Worm (Caenorhabditis elegans): ENCODE measurements around the gene F35D11.3.

F35D11.3 gene

DNA sequence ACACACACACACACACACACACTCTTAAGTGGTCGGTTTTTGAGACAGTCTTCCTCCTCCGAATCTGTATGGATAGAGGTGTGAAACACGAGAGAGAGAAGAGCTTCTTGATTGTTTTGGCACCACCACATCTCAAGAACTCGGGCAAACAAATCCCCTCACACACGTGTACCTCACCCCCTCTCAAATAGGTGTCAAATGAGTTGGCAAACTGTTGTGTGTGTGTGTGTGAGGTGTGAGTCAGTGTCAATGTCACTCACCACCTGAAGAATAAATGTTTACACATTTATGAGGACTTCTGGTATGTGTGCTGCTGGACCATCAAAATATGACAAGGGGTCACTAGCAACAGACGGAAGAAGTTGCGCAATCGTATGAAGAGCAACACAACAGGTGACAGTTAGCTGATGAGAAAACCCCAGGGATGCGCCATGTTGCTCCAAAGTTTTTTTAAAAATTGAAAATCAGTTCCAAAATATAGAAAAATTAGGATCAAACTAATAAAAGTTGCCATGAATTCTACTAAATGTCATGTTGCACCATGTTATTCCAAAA is 28.2 kb upstream of the F35D11.3 start:
- no peak for TF ChIP-seq ceh-19 (GFP tag; optimal IDR thresholded peaks at IDR 0.05)
- TF ChIP-seq tbx-2 (tag; optimal IDR thresholded peaks at IDR 0.05), result peak; percentile 32
- TF ChIP-seq ceh-9 (tag; optimal IDR thresholded peaks at IDR 0.05), result no peak
- TF ChIP-seq pat-9 (tag; optimal IDR thresholded peaks at IDR 0.05), result no peak
- peak; percentile 42 for TF ChIP-seq ceh-22 (tag; optimal IDR thresholded peaks at IDR 0.05)
- no peak for TF ChIP-seq ceh-48 (tag; optimal IDR thresholded peaks at IDR 0.05)
- no peak for TF ChIP-seq rnt-1 (tag; optimal IDR thresholded peaks at IDR 0.05)
- no peak for TF ChIP-seq pros-1 (tag; optimal IDR thresholded peaks at IDR 0.05)
- peak; percentile 4 for TF ChIP-seq nfya-1 (tag; optimal IDR thresholded peaks at IDR 0.05)
- TF ChIP-seq K02D7.2 (tag; optimal IDR thresholded peaks at IDR 0.05), result no peak
- TF ChIP-seq zip-5 (tag; optimal IDR thresholded peaks at IDR 0.05), result no peak
- TF ChIP-seq ceh-6 (GFP tag; optimal IDR thresholded peaks at IDR 0.05), result no peak
- TF ChIP-seq nhr-232 (tag; optimal IDR thresholded peaks at IDR 0.05), result no peak
- no peak for TF ChIP-seq ceh-24 (tag; optimal IDR thresholded peaks at IDR 0.05)

DNA sequence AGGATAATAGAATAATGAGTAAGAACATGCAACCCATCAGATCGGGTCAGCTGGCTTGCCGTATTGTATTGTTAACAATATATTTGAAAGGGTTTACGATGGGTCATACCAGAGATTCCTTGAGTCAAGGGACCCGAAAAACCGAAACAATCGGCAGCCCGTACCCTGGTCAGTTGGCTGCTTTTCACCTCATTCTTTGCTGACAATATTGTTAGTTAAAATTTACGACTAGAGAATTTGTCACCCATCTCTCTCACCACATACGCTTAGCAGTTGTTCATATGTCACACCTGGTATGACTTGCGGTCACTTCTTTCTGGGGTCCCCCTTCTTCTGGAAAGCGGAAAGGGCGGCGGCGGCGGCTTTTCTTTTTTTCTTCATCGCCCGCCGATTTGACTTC is 27.1 kb upstream of the F35D11.3 start:
- TF ChIP-seq elt-4 (tag; optimal IDR thresholded peaks at IDR 0.05) (no peak), K09A11.1 (tag; optimal IDR thresholded peaks at IDR 0.05; ENCODE audit: insufficient read depth) (no peak), eyg-1 (tag; optimal IDR thresholded peaks at IDR 0.05) (no peak), unc-55 (GFP tag; optimal IDR thresholded peaks at IDR 0.05) (peak; percentile 30), nhr-11 (tag; optimal IDR thresholded peaks at IDR 0.05) (no peak)

- TF ChIP-seq unc-55 (GFP tag; optimal IDR thresholded peaks at IDR 0.05) (peak; percentile 3), ceh-19 (GFP tag; optimal IDR thresholded peaks at IDR 0.05) (no peak), ama-1 (optimal IDR thresholded peaks at IDR 0.05) (peak; percentile 16)
Measured at ce11 chrII:4583203-4583912, 24.8 kb upstream of the F35D11.3 start.

- TF ChIP-seq zip-5 (tag; optimal IDR thresholded peaks at IDR 0.05) (no peak), lim-6 (tag; optimal IDR thresholded peaks at IDR 0.05) (no peak), odd-2 (tag; optimal IDR thresholded peaks at IDR 0.05) (no peak), sox-2 (GFP tag; IDR thresholded peaks at IDR 0.05) (no peak), fax-1 (tag; optimal IDR thresholded peaks at IDR 0.05) (no peak), ceh-9 (tag; optimal IDR thresholded peaks at IDR 0.05) (no peak), fkh-6 (tag; optimal IDR thresholded peaks at IDR 0.05) (no peak), ceh-30 (tag; optimal IDR thresholded peaks at IDR 0.05) (no peak), elt-4 (tag; optimal IDR thresholded peaks at IDR 0.05) (no peak), fkh-10 (GFP tag; optimal IDR thresholded peaks at IDR 0.05) (no peak), pag-3 (tag; optimal IDR thresholded peaks at IDR 0.05; ENCODE audit: borderline replicate concordance) (no peak), C08G9.2 (tag; optimal IDR thresholded peaks at IDR 0.05) (no peak), tbx-7 (tag; optimal IDR thresholded peaks at IDR 0.05) (no peak), ceh-24 (tag; optimal IDR thresholded peaks at IDR 0.05) (no peak), ceh-34 (tag; optimal IDR thresholded peaks at IDR 0.05) (no peak), pros-1 (tag; optimal IDR thresholded peaks at IDR 0.05) (no peak), ceh-31 (tag; optimal IDR thresholded peaks at IDR 0.05) (peak; percentile 46), unc-42 (tag; optimal IDR thresholded peaks at IDR 0.05) (peak; percentile 97), elt-2 (tag; optimal IDR thresholded peaks at IDR 0.05) (peak; percentile 90)
Measured at ce11 chrII:4584313-4584712, 23.9 kb upstream of the F35D11.3 start.

- TF ChIP-seq sdc-2 (tag; optimal IDR thresholded peaks at IDR 0.05) (no peak), dmd-4 (tag; optimal IDR thresholded peaks at IDR 0.05; ENCODE audit: borderline replicate concordance) (no peak), nhr-232 (tag; optimal IDR thresholded peaks at IDR 0.05) (no peak), hlh-8 (tag; optimal IDR thresholded peaks at IDR 0.05) (no peak), ceh-2 (tag; optimal IDR thresholded peaks at IDR 0.05) (no peak), ceh-22 (tag; optimal IDR thresholded peaks at IDR 0.05) (no peak), ceh-6 (GFP tag; optimal IDR thresholded peaks at IDR 0.05) (peak; percentile 12), dve-1 (tag; optimal IDR thresholded peaks at IDR 0.05) (no peak), hlh-6 (tag; optimal IDR thresholded peaks at IDR 0.05) (no peak), ceh-19 (GFP tag; optimal IDR thresholded peaks at IDR 0.05) (no peak), sox-2 (GFP tag; IDR thresholded peaks at IDR 0.05) (peak; percentile 51; the same call in 1 of the 2 replicates), pag-3 (tag; optimal IDR thresholded peaks at IDR 0.05; ENCODE audit: borderline replicate concordance) (no peak), pha-4 (tag; optimal IDR thresholded peaks at IDR 0.05) (no peak), lim-6 (tag; optimal IDR thresholded peaks at IDR 0.05) (no peak), pqm-1 (tag; optimal IDR thresholded peaks at IDR 0.05) (no peak), fkh-10 (GFP tag; optimal IDR thresholded peaks at IDR 0.05) (no peak)
Measured at ce11 chrII:4585327-4585726, 22.8 kb upstream of the F35D11.3 start.

All from whole organism, late embryonic.